Worm (Caenorhabditis elegans) whole organism, L4/young adult: Measurements from ENCODE around the gene unc-58.
A peak's percentile ranks its signal among the peaks of the same experiment; 100 is the strongest.

ENCODE experiments used
- W03F9.2 ChIP-seq: fragments of 150-350 bp; optimal IDR thresholded peaks from 2 replicates; lab custom pipeline; 2014; ENCODE audit warnings: missing biosample characterization, missing genetic modification characterization
- dao-5 ChIP-seq: sonication (generic microtip); optimal IDR thresholded peaks from 2 replicates; lab custom pipeline; 2016; ENCODE audit warnings: missing genotype, missing genetic modification characterization, moderate library complexity, missing compliant biosample characterization
- him-1 ChIP-seq: sonication (generic microtip); optimal IDR thresholded peaks from 2 replicates; lab custom pipeline; 2016; ENCODE audit warnings: missing genotype, missing genetic modification reagents, missing genetic modification characterization, missing compliant biosample characterization

The unc-58 gene

ce11 chrX:10150918-10151317, 17.9 kb upstream of the unc-58 start:
- no peak for TF ChIP-seq W03F9.2 (tag; lab: Kevin White, UChicago)
- TF ChIP-seq him-1 (tag; lab: Kevin White, UChicago): no peak
- TF ChIP-seq dao-5 (tag; lab: Kevin White, UChicago): no peak

DNA sequence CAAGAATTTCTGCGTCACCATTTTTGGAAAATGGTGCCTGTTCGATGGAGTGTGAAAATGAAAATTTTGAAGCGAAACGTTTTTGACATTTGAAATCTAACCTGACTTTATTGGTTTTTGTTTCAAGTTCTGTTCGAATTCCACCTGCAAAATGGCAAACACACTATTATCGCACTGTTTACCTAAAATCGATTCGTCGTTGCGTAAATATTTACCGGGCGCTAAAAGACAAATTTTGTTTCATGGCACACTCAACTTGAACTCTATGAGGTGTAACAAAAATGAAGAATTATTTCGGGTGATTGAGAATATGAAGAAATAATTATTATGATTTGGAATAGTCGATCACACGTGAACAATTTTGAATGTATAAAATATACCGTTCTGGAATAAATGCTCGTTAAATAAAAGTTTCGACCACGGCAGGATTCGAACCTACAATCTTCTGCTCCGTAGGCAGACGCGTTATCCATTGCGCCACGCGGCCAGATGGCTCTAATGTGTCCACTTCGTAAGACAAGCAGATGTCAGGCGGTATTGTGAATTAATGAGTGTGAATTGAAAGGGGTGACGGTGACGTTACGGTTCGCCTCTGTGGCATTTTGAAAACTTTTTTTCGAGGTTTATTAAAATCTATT, 15.4 kb upstream of the unc-58 start:
- TF ChIP-seq W03F9.2 (tag; lab: Kevin White, UChicago) (peak; percentile 18), dao-5 (tag; lab: Kevin White, UChicago) (no peak)

DNA sequence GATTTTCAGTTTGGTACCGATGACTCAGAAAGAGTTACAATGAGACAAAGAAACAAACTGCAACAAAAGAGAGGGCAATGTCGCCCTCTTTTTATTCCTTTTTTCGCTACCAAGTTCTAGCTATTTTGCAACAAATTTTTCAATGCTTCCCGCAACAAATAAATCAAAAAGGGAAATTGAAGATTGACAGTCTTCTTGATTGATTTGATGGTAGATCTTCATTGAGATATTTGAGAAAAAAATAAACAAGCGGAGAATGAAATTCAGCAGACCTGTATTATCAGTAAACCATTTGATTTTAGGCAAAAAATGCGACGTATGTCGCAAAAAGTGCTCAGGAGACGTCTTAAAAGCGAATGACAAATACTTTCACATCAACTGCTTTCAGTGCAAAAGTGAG, 14.3 kb upstream of the unc-58 start:
- TF ChIP-seq him-1 (tag; lab: Kevin White, UChicago) (no peak), dao-5 (tag; lab: Kevin White, UChicago) (no peak), W03F9.2 (tag; lab: Kevin White, UChicago) (no peak)

DNA sequence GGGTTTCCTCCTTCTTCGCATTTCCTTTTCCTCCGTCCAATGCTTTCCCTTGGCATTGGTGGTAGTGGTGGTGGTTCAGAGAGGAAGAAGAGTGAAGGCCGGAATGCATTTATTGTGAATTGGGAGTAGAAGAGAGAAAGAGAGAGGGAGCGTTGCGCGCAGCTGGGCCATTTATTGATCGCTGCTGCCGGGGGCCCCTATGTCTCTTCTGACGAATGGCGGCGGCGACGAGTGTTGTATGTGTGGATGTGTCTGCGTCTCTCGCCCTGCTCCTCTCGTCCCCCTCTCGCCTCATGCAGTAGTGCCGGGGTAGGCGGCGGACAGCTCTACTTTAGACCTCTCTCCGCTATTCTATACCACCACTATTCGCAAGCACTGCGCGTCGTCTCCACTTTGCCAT, 13.6 kb upstream of the unc-58 start, which contains the start of gene unc-115:
TSS of gene unc-115 (plus strand) at position 301 of the 400 bp plus-strand sequence.
- TF ChIP-seq him-1 (tag; lab: Kevin White, UChicago) (peak; percentile 88), dao-5 (tag; lab: Kevin White, UChicago) (no peak), W03F9.2 (tag; lab: Kevin White, UChicago) (peak; percentile 55)

DNA sequence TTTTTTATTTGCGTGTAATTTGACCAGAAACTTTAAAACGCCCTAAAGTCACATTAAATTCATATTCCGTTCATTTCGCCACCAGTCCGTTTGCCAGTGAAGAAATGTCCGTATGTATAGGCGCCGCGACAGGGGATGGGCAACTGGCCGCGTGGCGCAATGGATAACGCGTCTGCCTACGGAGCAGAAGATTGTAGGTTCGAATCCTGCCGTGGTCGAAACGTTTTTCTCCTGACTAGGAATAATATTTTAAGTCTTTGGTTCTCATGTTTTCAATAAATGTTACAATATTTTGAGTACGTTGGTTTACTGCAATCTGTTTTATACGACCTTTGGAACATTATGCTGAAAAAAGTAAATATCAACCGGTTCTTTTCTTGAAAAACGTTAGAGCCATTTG, 12.0 kb upstream of the unc-58 start:
- TF ChIP-seq him-1 (tag; lab: Kevin White, UChicago) (peak; percentile 87), W03F9.2 (tag; lab: Kevin White, UChicago) (peak; percentile 32), dao-5 (tag; lab: Kevin White, UChicago) (peak; percentile 72)

DNA sequence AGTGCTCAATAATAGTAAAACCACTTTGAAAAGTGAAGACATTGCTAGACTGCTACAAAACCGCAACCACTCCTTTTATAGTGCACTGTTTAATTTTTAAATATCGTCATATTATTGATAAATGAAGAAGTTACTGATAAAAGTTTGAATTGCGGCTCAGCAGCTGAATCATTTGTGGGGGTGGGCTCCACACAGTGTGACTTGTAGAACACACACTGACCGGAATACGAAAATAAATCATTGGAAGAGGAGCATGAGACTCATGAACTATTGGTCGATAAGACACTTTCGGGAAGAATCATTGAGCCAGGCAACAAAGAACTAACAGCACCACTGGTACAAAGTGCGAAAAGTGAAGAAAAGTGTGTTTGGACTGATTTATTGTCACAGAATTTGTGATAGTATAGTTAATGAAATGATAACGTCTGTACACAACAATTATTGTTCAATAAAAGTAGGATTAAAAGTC, 9.0 kb upstream of the unc-58 start, which contains the start of gene oac-14:
TSS of gene oac-14 (minus strand) at position 51 of the 469 bp plus-strand sequence.
- no peak for TF ChIP-seq W03F9.2 (tag; lab: Kevin White, UChicago)
- TF ChIP-seq him-1 (tag; lab: Kevin White, UChicago): no peak
- TF ChIP-seq dao-5 (tag; lab: Kevin White, UChicago): no peak

- TF ChIP-seq W03F9.2 (tag; lab: Kevin White, UChicago): no peak
- no peak for TF ChIP-seq him-1 (tag; lab: Kevin White, UChicago)
- no peak for TF ChIP-seq dao-5 (tag; lab: Kevin White, UChicago)
These were observed 8.3 kb upstream of the unc-58 start for ce11 chrX:10141264-10141663.

ce11 chrX:10138494-10138893, 5.5 kb upstream of the unc-58 start, which contains the start of gene moc-1:
moc-1 (minus strand) TSS chrX:10138620.
- no peak for TF ChIP-seq him-1 (tag; lab: Kevin White, UChicago)
- no peak for TF ChIP-seq W03F9.2 (tag; lab: Kevin White, UChicago)
- no peak for TF ChIP-seq dao-5 (tag; lab: Kevin White, UChicago)

- TF ChIP-seq him-1 (tag; lab: Kevin White, UChicago): peak; percentile 47
These were observed 393 bp downstream of the unc-58 start for ce11 chrX:10132546-10133032.

DNA sequence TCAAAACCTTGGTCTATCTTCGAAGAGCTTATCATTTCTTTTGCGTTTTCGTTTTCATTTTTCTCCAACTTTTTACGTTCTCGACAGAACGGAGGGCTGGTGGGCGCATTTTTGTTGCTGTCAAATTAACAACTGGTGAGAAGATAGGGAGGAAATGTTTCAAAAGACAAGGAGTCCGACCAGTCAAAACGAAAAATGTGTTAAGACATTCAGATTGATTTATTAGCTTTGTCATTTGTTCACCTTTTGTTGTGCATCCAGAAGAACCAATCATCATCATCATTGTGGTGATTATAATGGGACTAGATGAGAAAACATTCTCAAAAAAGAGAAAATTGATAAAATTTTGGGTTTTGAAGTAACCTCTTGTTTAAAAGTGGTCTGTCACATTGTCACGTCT, 2.8 kb downstream of the unc-58 start:
- no peak for TF ChIP-seq him-1 (tag; lab: Kevin White, UChicago)
- TF ChIP-seq dao-5 (tag; lab: Kevin White, UChicago): no peak
- no peak for TF ChIP-seq W03F9.2 (tag; lab: Kevin White, UChicago)

ce11 chrX:10124338-10124737, 8.6 kb downstream of the unc-58 start:
- TF ChIP-seq dao-5 (tag; lab: Kevin White, UChicago): no peak
- no peak for TF ChIP-seq W03F9.2 (tag; lab: Kevin White, UChicago)
- TF ChIP-seq him-1 (tag; lab: Kevin White, UChicago): no peak

DNA sequence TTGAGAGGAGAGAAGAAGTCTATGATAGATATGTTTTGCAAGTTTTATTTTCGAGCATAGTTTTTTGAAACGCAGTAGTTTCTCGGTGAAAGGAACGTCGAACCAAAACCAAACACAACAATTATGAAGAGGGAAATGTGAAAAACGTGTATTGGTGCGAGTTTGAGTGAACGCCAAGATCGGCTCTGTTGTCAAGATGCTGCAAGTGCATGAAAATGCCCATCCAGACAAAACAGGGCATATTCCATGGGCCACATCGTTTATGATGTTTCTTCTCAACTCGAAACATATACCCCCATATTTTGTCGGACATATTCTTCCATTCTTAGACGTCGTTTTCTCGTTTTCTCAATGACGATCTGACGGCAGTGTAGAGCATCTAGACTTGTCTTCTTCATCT, 10.0 kb downstream of the unc-58 start:
- TF ChIP-seq W03F9.2 (tag; lab: Kevin White, UChicago) (no peak), him-1 (tag; lab: Kevin White, UChicago) (no peak), dao-5 (tag; lab: Kevin White, UChicago) (no peak)

DNA sequence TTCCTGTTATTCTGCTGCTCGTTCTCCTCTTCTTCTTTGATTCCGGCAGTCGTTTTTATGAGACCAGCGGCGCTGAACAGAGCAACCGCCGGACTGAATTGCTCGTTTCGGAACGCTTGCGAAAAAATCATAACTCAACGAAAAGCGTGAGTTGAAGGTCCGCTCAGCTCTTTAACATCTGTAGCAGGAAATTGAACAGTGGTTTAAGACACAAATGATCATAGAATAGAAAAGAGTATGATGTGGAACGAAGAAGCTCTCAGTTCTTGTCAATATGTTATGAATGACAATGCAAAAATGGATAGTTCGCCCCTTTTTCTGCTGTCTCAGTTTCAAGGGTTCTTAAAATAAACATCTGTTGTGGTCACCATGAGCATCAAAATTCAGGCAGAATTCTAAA, 19.3 kb downstream of the unc-58 start:
- TF ChIP-seq him-1 (tag; lab: Kevin White, UChicago) (no peak), dao-5 (tag; lab: Kevin White, UChicago) (no peak), W03F9.2 (tag; lab: Kevin White, UChicago) (no peak)

- TF ChIP-seq dao-5 (tag; lab: Kevin White, UChicago): no peak
- no peak for TF ChIP-seq W03F9.2 (tag; lab: Kevin White, UChicago)
- no peak for TF ChIP-seq him-1 (tag; lab: Kevin White, UChicago)
These were observed 37.8 kb downstream of the unc-58 start, which contains the start of gene flp-2 for ce11 chrX:10095145-10095544. flp-2 (minus strand) TSS chrX:10095245.
